Worm (Caenorhabditis elegans): ENCODE measurements around the gene gpa-8.

Gene gpa-8

DNA sequence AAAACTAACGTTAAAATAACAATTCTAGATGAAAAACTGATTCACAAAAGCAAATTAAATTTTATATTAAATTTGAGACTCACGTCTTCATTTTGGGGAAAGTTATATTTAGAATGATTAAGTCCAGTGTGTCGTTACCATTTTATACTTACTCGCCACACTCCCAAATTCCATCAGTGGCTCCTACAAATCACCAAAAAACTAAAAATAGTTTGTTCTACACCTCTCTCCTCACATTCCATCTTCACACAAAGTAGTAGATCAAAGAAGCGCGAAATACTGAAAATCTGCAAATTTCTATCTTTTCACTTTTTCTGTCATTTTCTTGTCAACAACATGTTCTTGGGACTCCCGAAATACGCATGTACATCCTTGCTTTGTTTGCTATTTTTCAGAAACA, 31.4 kb downstream of the gpa-8 start, which contains the start of gene ZC116.5:
Gene ZC116.5 (minus strand): TSS at position 101 of the 400 bp plus-strand sequence.
- TF ChIP-seq nhr-6 (tag; optimal IDR thresholded peaks at IDR 0.05): no peak
- TF ChIP-seq lin-13 (GFP tag; optimal IDR thresholded peaks at IDR 0.05): no peak
- no peak for TF ChIP-seq nhr-12 (tag; optimal IDR thresholded peaks at IDR 0.05)
- TF ChIP-seq lsy-2 (tag; optimal IDR thresholded peaks at IDR 0.05): no peak
- no peak for TF ChIP-seq Y55F3AM.14 (GFP tag; optimal IDR thresholded peaks at IDR 0.05)
- no peak for TF ChIP-seq blmp-1 (tag; optimal IDR thresholded peaks at IDR 0.05; ENCODE audit: insufficient read depth)
- no peak for TF ChIP-seq dmd-4 (tag; optimal IDR thresholded peaks at IDR 0.05)
- no peak for TF ChIP-seq nhr-25 (tag; optimal IDR thresholded peaks at IDR 0.05)

ce11 chrV:12607113-12607512, 33.2 kb downstream of the gpa-8 start, which contains the start of gene erg-28:
Gene erg-28, plus strand, starts transcription at chrV:12607413.
- no peak for TF ChIP-seq zag-1 (tag; optimal IDR thresholded peaks at IDR 0.05)
- TF ChIP-seq nhr-129 (tag; optimal IDR thresholded peaks at IDR 0.05): no peak
- TF ChIP-seq lin-13 (GFP tag; optimal IDR thresholded peaks at IDR 0.05): no peak
- TF ChIP-seq sem-4 (tag; optimal IDR thresholded peaks at IDR 0.05): no peak
- no peak for TF ChIP-seq peb-1 (tag; optimal IDR thresholded peaks at IDR 0.05)
- TF ChIP-seq nhr-10 (tag; optimal IDR thresholded peaks at IDR 0.05): no peak
- no peak for TF ChIP-seq dmd-4 (tag; optimal IDR thresholded peaks at IDR 0.05)
- no peak for TF ChIP-seq nhr-77 (tag; optimal IDR thresholded peaks at IDR 0.05)
- no peak for TF ChIP-seq ama-1 (optimal IDR thresholded peaks at IDR 0.05)
- TF ChIP-seq ZK546.5 (tag; optimal IDR thresholded peaks at IDR 0.05): no peak
- no peak for TF ChIP-seq crh-2 (tag; optimal IDR thresholded peaks at IDR 0.05)
- no peak for TF ChIP-seq ceh-16 (tag; optimal IDR thresholded peaks at IDR 0.05)
- TF ChIP-seq blmp-1 (tag; optimal IDR thresholded peaks at IDR 0.05; ENCODE audit: insufficient read depth): no peak
- TF ChIP-seq mdl-1 (tag; optimal IDR thresholded peaks at IDR 0.05): no peak
- no peak for TF ChIP-seq snpc-4 (tag; optimal IDR thresholded peaks at IDR 0.05)
- TF ChIP-seq ztf-11 (tag; optimal IDR thresholded peaks at IDR 0.05): no peak
- TF ChIP-seq nhr-237 (tag; optimal IDR thresholded peaks at IDR 0.05): no peak
- no peak for TF ChIP-seq alr-1 (tag; optimal IDR thresholded peaks at IDR 0.05)
- no peak for TF ChIP-seq ceh-82 (tag; optimal IDR thresholded peaks at IDR 0.05)

DNA sequence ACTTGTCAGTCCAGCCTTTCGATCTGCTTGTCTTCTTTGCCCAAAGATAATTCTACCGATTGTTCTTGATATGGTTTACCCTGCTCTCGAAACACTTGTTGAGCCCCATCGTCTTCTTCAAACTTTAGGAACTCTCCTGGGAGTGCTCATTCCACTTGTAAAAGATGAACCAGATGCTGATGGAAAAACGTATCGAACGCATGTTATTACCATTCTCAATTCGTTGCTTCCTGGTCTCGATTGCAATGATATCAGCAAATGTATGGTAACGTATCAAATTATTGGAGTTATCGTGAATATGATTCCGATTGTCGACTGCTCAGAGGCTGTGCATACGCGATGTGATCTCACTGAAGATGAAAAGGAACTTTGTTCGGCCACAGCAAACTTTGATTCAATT, 38.4 kb downstream of the gpa-8 start:
- no peak for TF ChIP-seq nhr-25 (tag; optimal IDR thresholded peaks at IDR 0.05)
- no peak for TF ChIP-seq unc-39 (tag; optimal IDR thresholded peaks at IDR 0.05)
- TF ChIP-seq nhr-12 (tag; optimal IDR thresholded peaks at IDR 0.05): no peak
- no peak for TF ChIP-seq F13H6.1 (tag; optimal IDR thresholded peaks at IDR 0.05)
- TF ChIP-seq lin-13 (GFP tag; optimal IDR thresholded peaks at IDR 0.05): no peak
- TF ChIP-seq sma-9 (GFP tag; optimal IDR thresholded peaks at IDR 0.05): no peak
- no peak for TF ChIP-seq sma-9 (tag; optimal IDR thresholded peaks at IDR 0.05)
- TF ChIP-seq alr-1 (tag; optimal IDR thresholded peaks at IDR 0.05): no peak
- no peak for TF ChIP-seq nhr-11 (tag; optimal IDR thresholded peaks at IDR 0.05)
- TF ChIP-seq skn-1 (tag; optimal IDR thresholded peaks at IDR 0.05): no peak
- TF ChIP-seq blmp-1 (tag; optimal IDR thresholded peaks at IDR 0.05; ENCODE audit: insufficient read depth): no peak

- TF ChIP-seq sma-9 (GFP tag; optimal IDR thresholded peaks at IDR 0.05) (no peak), sma-9 (tag; optimal IDR thresholded peaks at IDR 0.05) (no peak), ceh-82 (tag; optimal IDR thresholded peaks at IDR 0.05) (no peak), ztf-4 (tag; optimal IDR thresholded peaks at IDR 0.05) (no peak), lin-39 (tag; optimal IDR thresholded peaks at IDR 0.05) (no peak), zag-1 (tag; optimal IDR thresholded peaks at IDR 0.05) (no peak), nhr-129 (tag; optimal IDR thresholded peaks at IDR 0.05) (peak; percentile 35), nhr-77 (tag; optimal IDR thresholded peaks at IDR 0.05) (no peak), ama-1 (optimal IDR thresholded peaks at IDR 0.05) (no peak), lsy-2 (tag; optimal IDR thresholded peaks at IDR 0.05) (peak in 1 of 2 experiments; percentile 14), skn-1 (tag; optimal IDR thresholded peaks at IDR 0.05) (no peak), egl-27 (tag; optimal IDR thresholded peaks at IDR 0.05) (no peak)
Measured at ce11 chrV:12599510-12600242, 40.6 kb downstream of the gpa-8 start, which contains the start of gene C14C10.5. Gene C14C10.5, plus strand, starts transcription at chrV:12600192.

ce11 chrV:12599110-12599509, 41.2 kb downstream of the gpa-8 start, which contains the start of the genes C14C10.10 and ril-2:
Gene C14C10.10, minus strand, starts transcription at chrV:12599128.
Gene ril-2, minus strand, starts transcription at chrV:12599157.
- peak in 1 of 2 experiments; percentile 29 for TF ChIP-seq lsy-2 (tag; optimal IDR thresholded peaks at IDR 0.05)
- TF ChIP-seq nhr-237 (tag; optimal IDR thresholded peaks at IDR 0.05): no peak
- no peak for TF ChIP-seq ceh-82 (tag; optimal IDR thresholded peaks at IDR 0.05)
- TF ChIP-seq peb-1 (tag; optimal IDR thresholded peaks at IDR 0.05): no peak
- TF ChIP-seq crh-2 (tag; optimal IDR thresholded peaks at IDR 0.05): peak; percentile 35
- no peak for TF ChIP-seq elt-3 (tag; optimal IDR thresholded peaks at IDR 0.05)
- peak; percentile 46 for TF ChIP-seq unc-55 (GFP tag; optimal IDR thresholded peaks at IDR 0.05)
- TF ChIP-seq elt-1 (tag; optimal IDR thresholded peaks at IDR 0.05): no peak
- TF ChIP-seq mbf-1 (tag; optimal IDR thresholded peaks at IDR 0.05): no peak
- peak; percentile 50 for TF ChIP-seq C34F6.9 (tag; optimal IDR thresholded peaks at IDR 0.05)
